Fruit fly (Drosophila melanogaster) whole organism, adult: Measurements from ENCODE around the gene COX7AL2.
A peak's percentile ranks its signal among the peaks of the same experiment; 100 is the strongest.

ENCODE experiments used
- CG7045 ChIP-seq: fragments of 200-800 bp; sonication (Bioruptor generic); optimal IDR thresholded peaks from 2 replicates; lab custom pipeline; 2017; ENCODE audit warnings: missing biosample characterization, mild to moderate bottlenecking, missing genetic modification characterization
- Mnt ChIP-seq: fragments of 200-800 bp; sonication (Bioruptor generic); optimal IDR thresholded peaks from 2 replicates; lab custom pipeline; 2016; ENCODE audit warnings: missing biosample characterization, mild to moderate bottlenecking, missing genetic modification characterization
- cic ChIP-seq: fragments of 200-800 bp; sonication (Bioruptor generic); optimal IDR thresholded peaks from 2 replicates; lab custom pipeline; 2017; ENCODE audit warnings: missing biosample characterization, mild to moderate bottlenecking, missing genetic modification characterization, moderate library complexity
- cnc ChIP-seq, 2 experiments: fragments of >200 bp; optimal IDR thresholded peaks; 2 replicates each; lab custom pipeline; 2017
- kay ChIP-seq: fragments of 200-800 bp; sonication (Bioruptor generic); peaks from one replicate; lab custom pipeline; 2016; ENCODE audit warnings: missing biosample characterization, missing genetic modification characterization, borderline replicate concordance
- toe ChIP-seq: fragments of 200-800 bp; sonication (Bioruptor generic); optimal IDR thresholded peaks from 2 replicates; lab custom pipeline; 2016; ENCODE audit warnings: missing biosample characterization, missing genetic modification characterization

- no peak for TF ChIP-seq kay (GFP tag; lab: Kevin White, UChicago)
- peak; percentile 54 for TF ChIP-seq Mnt (GFP tag; lab: Kevin White, UChicago)
- TF ChIP-seq cnc (optimal IDR thresholded peaks at IDR 0.05; lab: Kevin White, UChicago): no peak
- no peak for TF ChIP-seq toe
- peak; percentile 11 for TF ChIP-seq CG7045 (GFP tag; lab: Kevin White, UChicago)
- peak; percentile 49 for TF ChIP-seq cic (GFP tag; lab: Kevin White, UChicago)
These were observed 16.3 kb upstream of the COX7AL2 start, which contains the start of the genes Uch and CG34174 for dm6 chr2L:2214004-2214403.
